In genomic region chr3R:6011832-6012231, dm6 we compare ENCODE assay signal across 2 fruit fly cellular contexts.
TF ChIP-seq lines count a peak whose summit lies in the region.

Gene CG10280 (minus strand): TSS chr3R:6011932.

- no peak for TF ChIP-seq CTCF in whole organism, embryonic (GFP tag; optimal IDR thresholded peaks at IDR 0.05; lab: Kevin White, UChicago)

TF ChIP-seq in whole organism, embryonic, 481 proteins besides CTCF, POLR2A, EP300 and RAD21:
- no peak for TF ChIP-seq peb (GFP tag; IDR thresholded peaks at IDR 0.05; lab: Robert Waterston, UW)
- no peak for TF ChIP-seq CG14860 (GFP tag; IDR thresholded peaks at IDR 0.05; lab: Robert Waterston, UW; ENCODE audit: partially characterized antibody)
- TF ChIP-seq CG14441 (GFP tag; IDR thresholded peaks at IDR 0.05; lab: Robert Waterston, UW), result no peak
- TF ChIP-seq Ets65A (GFP tag; lab: Kevin White, UChicago), result peak; percentile 57
- no peak for TF ChIP-seq Med (GFP tag; lab: Kevin White, UChicago)
- TF ChIP-seq NfI (GFP tag; optimal IDR thresholded peaks at IDR 0.05; lab: Kevin White, UChicago), result no peak
- no peak for TF ChIP-seq Hmr (GFP tag; optimal IDR thresholded peaks at IDR 0.05; lab: Kevin White, UChicago)
- no peak for TF ChIP-seq sna (GFP tag; IDR thresholded peaks at IDR 0.05; lab: Robert Waterston, UW; ENCODE audit: partially characterized antibody)
- TF ChIP-seq CG2120 (GFP tag; optimal IDR thresholded peaks at IDR 0.05; lab: Kevin White, UChicago), result no peak

TF ChIP-seq in whole organism, prepupa, 60 proteins besides CTCF, POLR2A, EP300 and RAD21:
- TF ChIP-seq CG11294 (GFP tag; IDR thresholded peaks at IDR 0.05; lab: Robert Waterston, UW) (no peak), CG6163 (GFP tag; IDR thresholded peaks at IDR 0.05; lab: Robert Waterston, UW) (no peak), eg (GFP tag; IDR thresholded peaks at IDR 0.05; lab: Robert Waterston, UW) (0 out of 3 replicates have a peak, but pooled peaks have one; percentile 4)
TF ChIP-seq in whole organism, prepupa: peak in this region for 1.
